Worm (Caenorhabditis elegans) whole organism, young adult: ENCODE data around the gene srsx-6.

ENCODE experiments used
- B0035.1 ChIP-seq: sonication (generic microtip); optimal IDR thresholded peaks from 2 replicates; lab custom pipeline; 2016; ENCODE audit warnings: missing genetic modification characterization, mild to moderate bottlenecking, missing compliant biosample characterization, missing genotype, missing genetic modification reagents
- C06A6.2 ChIP-seq: fragments of 200-800 bp; sonication (Bioruptor generic); conservative IDR thresholded peaks from 2 replicates; pipeline ENCODE4 v1.3.6; 2022; ENCODE audit warnings: missing genetic modification characterization, missing compliant biosample characterization
- C17E4.6 ChIP-seq: fragments of 200-800 bp; sonication (Bioruptor generic); IDR thresholded peaks from 2 replicates; pipeline ENCODE4 v1.3.6; 2022; ENCODE audit warnings: missing genetic modification reagents, missing genetic modification characterization, missing compliant biosample characterization
- F22D6.2 ChIP-seq: sonication (generic microtip); optimal IDR thresholded peaks from 2 replicates; lab custom pipeline; 2016; ENCODE audit warnings: mild to moderate bottlenecking, missing genetic modification characterization, missing compliant biosample characterization
- F49E8.2 ChIP-seq: sonication (generic microtip); optimal IDR thresholded peaks from 3 replicates; lab custom pipeline; 2017; ENCODE audit warnings: missing genetic modification characterization, mild to moderate bottlenecking, missing compliant biosample characterization, antibody characterized with exemption, moderate library complexity; ENCODE audit not compliant: insufficient read depth
- T07F8.4 ChIP-seq: sonication (generic microtip); optimal IDR thresholded peaks from 2 replicates; lab custom pipeline; 2016; ENCODE audit warnings: mild to moderate bottlenecking, missing genetic modification characterization, moderate library complexity, missing compliant biosample characterization
- ZK185.1 ChIP-seq: sonication (generic microtip); optimal IDR thresholded peaks from 2 replicates; lab custom pipeline; 2016; ENCODE audit warnings: mild to moderate bottlenecking, missing genetic modification characterization, missing compliant biosample characterization; ENCODE audit not compliant: poor library complexity, severe bottlenecking
- ama-1 ChIP-seq, 3 experiments: fragments of 150-350 bp in 1 of 3; sonication (generic microtip) in 2 of 3; optimal IDR thresholded peaks; 2 replicates each; lab custom pipeline; 2014 to 2018; ENCODE audit warnings: missing biosample characterization in 2 of 3, missing genetic modification characterization in 2 of 3, missing genetic modification reagents in 2 of 3
- attf-3 ChIP-seq: fragments of 200-800 bp; sonication (Bioruptor generic); conservative IDR thresholded peaks from 2 replicates; pipeline ENCODE4 v1.3.6; 2022; ENCODE audit warnings: missing genetic modification reagents, missing genetic modification characterization, missing compliant biosample characterization
- attf-5 ChIP-seq: fragments of 200-800 bp; sonication (Bioruptor generic); optimal IDR thresholded peaks from 2 replicates; lab custom pipeline; 2018; ENCODE audit warnings: mild to moderate bottlenecking, missing genetic modification characterization, missing compliant biosample characterization
- cebp-1 ChIP-seq, 2 experiments: fragments of 200-800 bp in 1 of 2; sonication (Bioruptor generic) in 1 of 2; sonication (generic microtip) in 1 of 2; IDR thresholded peaks in 1 of 2; optimal IDR thresholded peaks in 1 of 2; 2 replicates each; pipeline versions ENCODE4 v1.3.6 to Lab custom; 2017 to 2022; ENCODE audit warnings: missing compliant biosample characterization in 2 of 2, missing genetic modification characterization in 2 of 2, mild to moderate bottlenecking in 1 of 2, missing genetic modification reagents in 1 of 2, moderate library complexity in 1 of 2
- chd-7 ChIP-seq: sonication (generic microtip); optimal IDR thresholded peaks from 2 replicates; lab custom pipeline; 2016; ENCODE audit warnings: mild to moderate bottlenecking, missing genetic modification characterization, moderate library complexity, missing compliant biosample characterization
- dpl-1 ChIP-seq: fragments of 150-350 bp; optimal IDR thresholded peaks from 2 replicates; lab custom pipeline; 2014; ENCODE audit warnings: missing biosample characterization, missing genetic modification reagents, missing genetic modification characterization
- egl-18 ChIP-seq: fragments of 200-800 bp; sonication (Bioruptor generic); IDR thresholded peaks from 2 replicates; pipeline ENCODE4 v1.3.6; 2022; ENCODE audit warnings: missing genetic modification reagents, missing genetic modification characterization, missing compliant biosample characterization
- egrh-3 ChIP-seq: fragments of 200-800 bp; sonication (Bioruptor generic); IDR thresholded peaks from 2 replicates; pipeline ENCODE4 v1.3.6; 2022; ENCODE audit warnings: missing genetic modification reagents, missing genetic modification characterization, missing compliant biosample characterization
- ekl-4 ChIP-seq: fragments of 200-800 bp; sonication (Bioruptor generic); IDR thresholded peaks from 2 replicates; pipeline ENCODE4 v1.3.6; 2022; ENCODE audit warnings: missing genetic modification reagents, missing genetic modification characterization, missing compliant biosample characterization
- gei-17 ChIP-seq: fragments of 200-800 bp; sonication (Bioruptor generic); optimal IDR thresholded peaks from 2 replicates; lab custom pipeline; 2018; ENCODE audit warnings: mild to moderate bottlenecking, missing genetic modification characterization, missing compliant biosample characterization
- hmg-20 ChIP-seq: fragments of 200-800 bp; sonication (Bioruptor generic); IDR thresholded peaks from 2 replicates; pipeline ENCODE4 v1.3.6; 2022; ENCODE audit warnings: missing genetic modification reagents, missing genetic modification characterization, missing compliant biosample characterization
- lin-54 ChIP-seq: fragments of 200-800 bp; sonication (Bioruptor generic); optimal IDR thresholded peaks from 2 replicates; lab custom pipeline; 2018; ENCODE audit warnings: mild to moderate bottlenecking, missing genetic modification characterization, missing compliant biosample characterization
- madf-10 ChIP-seq: sonication (generic microtip); optimal IDR thresholded peaks from 2 replicates; lab custom pipeline; 2016; ENCODE audit warnings: mild to moderate bottlenecking, missing genetic modification characterization, missing compliant biosample characterization
- mel-28 ChIP-seq: sonication (generic microtip); optimal IDR thresholded peaks from 2 replicates; lab custom pipeline; 2016; ENCODE audit warnings: borderline replicate concordance, mild to moderate bottlenecking, missing genetic modification characterization, missing compliant biosample characterization
- mxl-1 ChIP-seq: sonication (generic microtip); optimal IDR thresholded peaks from 2 replicates; lab custom pipeline; 2016; ENCODE audit warnings: missing genetic modification characterization, missing compliant biosample characterization
- nhr-120 ChIP-seq: fragments of 200-800 bp; sonication (Bioruptor generic); IDR thresholded peaks from 2 replicates; pipeline ENCODE4 v1.3.6; 2022; ENCODE audit warnings: missing genetic modification characterization, missing compliant biosample characterization
- nhr-80 ChIP-seq: sonication (generic microtip); optimal IDR thresholded peaks from 2 replicates; lab custom pipeline; 2016; ENCODE audit warnings: missing genetic modification characterization, missing compliant biosample characterization
- pbrm-1 ChIP-seq: fragments of 200-800 bp; sonication (Bioruptor generic); IDR thresholded peaks from 2 replicates; pipeline ENCODE4 v1.3.6; 2022; ENCODE audit warnings: missing genetic modification reagents, missing genetic modification characterization, missing compliant biosample characterization
- pha-4 ChIP-seq: fragments of 150-350 bp; sonication (generic microtip); optimal IDR thresholded peaks from 2 replicates; lab custom pipeline; 2014; ENCODE audit warnings: missing biosample characterization, missing genetic modification reagents, missing genetic modification characterization
- rpc-1 ChIP-seq, 2 experiments: fragments of 150-350 bp in 1 of 2; sonication (generic microtip) in 1 of 2; optimal IDR thresholded peaks; 2 replicates each; lab custom pipeline; 2014 to 2018; ENCODE audit warnings: missing biosample characterization in 1 of 2, missing genetic modification characterization in 1 of 2, missing genetic modification reagents in 1 of 2, missing genotype in 1 of 2
- sdz-38 ChIP-seq: sonication (generic microtip); optimal IDR thresholded peaks from 2 replicates; lab custom pipeline; 2016; ENCODE audit warnings: missing genotype, missing genetic modification characterization, missing compliant biosample characterization
- sea-2 ChIP-seq: fragments of 200-800 bp; sonication (Bioruptor generic); IDR thresholded peaks from 2 replicates; pipeline ENCODE4 v1.3.6; 2022; ENCODE audit warnings: missing genetic modification characterization, missing compliant biosample characterization
- snpc-3.4 ChIP-seq: sonication (generic microtip); optimal IDR thresholded peaks from 2 replicates; lab custom pipeline; 2017; ENCODE audit warnings: missing genetic modification characterization, mild to moderate bottlenecking, missing compliant biosample characterization, antibody characterized with exemption, moderate library complexity, missing genotype, missing genetic modification reagents
- unc-130 ChIP-seq: sonication (generic microtip); optimal IDR thresholded peaks from 2 replicates; lab custom pipeline; 2016; ENCODE audit warnings: missing genetic modification reagents, missing genetic modification characterization, missing compliant biosample characterization
- ztf-18 ChIP-seq: sonication (generic microtip); optimal IDR thresholded peaks from 2 replicates; lab custom pipeline; 2016; ENCODE audit warnings: missing genotype, mild to moderate bottlenecking, missing genetic modification characterization, missing compliant biosample characterization
- ztf-22 ChIP-seq: fragments of 200-800 bp; sonication (Bioruptor generic); optimal IDR thresholded peaks from 2 replicates; lab custom pipeline; 2018; ENCODE audit warnings: mild to moderate bottlenecking, missing genetic modification characterization, moderate library complexity, missing compliant biosample characterization
- ztf-25 ChIP-seq: fragments of 200-800 bp; sonication (Bioruptor generic); IDR thresholded peaks from 2 replicates; pipeline ENCODE4 v1.3.6; 2022; ENCODE audit warnings: missing genetic modification reagents, missing genetic modification characterization, missing compliant biosample characterization
- ztf-6 ChIP-seq: fragments of 200-800 bp; sonication (Bioruptor generic); IDR thresholded peaks from 2 replicates; pipeline ENCODE4 v1.3.6; 2022; ENCODE audit warnings: missing genetic modification reagents, missing genetic modification characterization, missing compliant biosample characterization

Gene srsx-6

DNA sequence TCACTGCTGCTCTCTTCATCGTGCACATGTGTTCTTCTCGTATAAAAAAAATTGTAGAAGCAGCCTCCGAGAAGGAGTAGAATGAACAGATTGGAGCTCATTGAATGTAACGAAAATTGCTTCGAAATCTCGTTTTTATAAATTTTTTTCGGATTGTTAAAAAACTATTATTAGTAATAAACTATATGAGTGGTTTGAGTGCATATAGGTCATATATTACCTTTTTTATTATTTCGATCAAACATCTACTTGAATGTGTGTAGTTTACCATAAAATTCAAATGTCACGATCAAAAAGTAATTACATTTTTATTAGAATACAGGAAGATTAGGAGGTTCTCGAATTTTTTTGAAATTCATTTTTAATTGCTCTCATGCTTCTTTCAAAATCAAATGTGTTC lies 26.0 kb downstream of the srsx-6 start, which contains the start of gene clec-216:
Gene clec-216 (minus strand): TSS at position 101 of the 400 bp plus-strand sequence.
- TF ChIP-seq chd-7 (tag; lab: Kevin White, UChicago) (no peak), F49E8.2 (tag; lab: Kevin White, UChicago) (no peak), dpl-1 (GFP tag; lab: Kevin White, UChicago) (no peak), attf-5 (GFP tag; lab: Kevin White, UChicago) (no peak), madf-10 (tag; lab: Kevin White, UChicago) (no peak), ZK185.1 (tag; lab: Kevin White, UChicago) (no peak), ekl-4 (GFP tag; lab: Robert Waterston, UW) (no peak), ztf-18 (tag; lab: Kevin White, UChicago) (no peak), mxl-1 (tag; lab: Kevin White, UChicago) (no peak), hmg-20 (GFP tag; lab: Robert Waterston, UW) (no peak), ztf-25 (GFP tag; lab: Robert Waterston, UW) (no peak), attf-3 (GFP tag; lab: Robert Waterston, UW) (no peak), ama-1 (optimal IDR thresholded peaks at IDR 0.05; lab: Kevin White, UChicago) (no peak), ama-1 (GFP tag; optimal IDR thresholded peaks at IDR 0.05; lab: Kevin White, UChicago) (no peak), F22D6.2 (tag; lab: Kevin White, UChicago) (no peak), egrh-3 (GFP tag; lab: Robert Waterston, UW) (no peak), sdz-38 (tag; lab: Kevin White, UChicago) (no peak), C17E4.6 (GFP tag; lab: Robert Waterston, UW) (no peak)

DNA sequence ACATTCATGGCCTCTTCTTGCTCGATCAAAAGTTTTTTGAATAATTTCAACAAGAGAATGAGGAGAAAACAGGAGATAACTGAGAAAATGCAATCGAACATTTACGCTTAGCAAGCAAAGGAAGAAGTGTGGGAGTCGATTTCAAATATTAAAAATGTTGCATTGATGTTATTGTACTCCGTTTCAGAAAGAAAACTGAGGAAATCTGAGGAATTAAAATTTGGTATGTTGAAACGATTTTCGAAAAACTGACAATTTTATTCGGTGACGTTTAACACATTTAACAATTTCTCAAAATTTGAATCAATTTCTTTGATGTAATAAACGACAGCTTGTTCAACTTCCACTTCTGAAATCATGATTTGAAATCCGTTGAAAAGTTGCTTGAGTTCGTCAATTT lies 27.7 kb downstream of the srsx-6 start, which contains the start of gene F26D11.13:
Gene F26D11.13 (minus strand): TSS at position 101 of the 400 bp plus-strand sequence.
- TF ChIP-seq C06A6.2 (GFP tag; lab: Robert Waterston, UW) (no peak), unc-130 (no peak), dpl-1 (GFP tag; lab: Kevin White, UChicago) (no peak), mxl-1 (tag; lab: Kevin White, UChicago) (no peak)

DNA sequence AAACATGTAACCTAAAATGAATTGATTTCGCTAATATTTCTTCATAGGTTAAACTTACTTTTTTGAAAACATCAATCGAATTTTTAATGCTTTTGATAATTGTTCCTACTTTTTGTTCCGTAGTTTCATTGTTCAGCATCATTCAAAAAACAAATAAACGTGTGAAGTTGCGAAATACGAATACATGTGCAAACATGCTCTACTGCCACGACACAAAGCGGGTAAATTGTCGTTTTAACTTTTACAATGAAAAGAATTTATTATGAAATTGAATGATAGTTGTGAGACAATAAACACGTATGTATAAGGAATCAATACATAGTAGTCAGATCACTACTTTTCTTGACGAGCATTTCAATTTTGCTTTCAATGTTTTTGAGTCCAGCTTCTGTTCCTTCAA lies 28.3 kb downstream of the srsx-6 start, which contains the start of gene F26D11.12:
Gene F26D11.12 (minus strand): TSS at position 145 of the 400 bp plus-strand sequence.
- TF ChIP-seq cebp-1 (GFP tag; IDR thresholded peaks at IDR 0.05; lab: Robert Waterston, UW) (peak; percentile 94), cebp-1 (tag; optimal IDR thresholded peaks at IDR 0.05; lab: Kevin White, UChicago) (peak; percentile 98), nhr-80 (tag; lab: Kevin White, UChicago) (peak; percentile 43), mel-28 (tag; lab: Kevin White, UChicago) (no peak), B0035.1 (tag; lab: Kevin White, UChicago) (no peak), snpc-3.4 (tag; lab: Kevin White, UChicago) (no peak), sea-2 (GFP tag; lab: Robert Waterston, UW) (no peak), gei-17 (no peak)

DNA sequence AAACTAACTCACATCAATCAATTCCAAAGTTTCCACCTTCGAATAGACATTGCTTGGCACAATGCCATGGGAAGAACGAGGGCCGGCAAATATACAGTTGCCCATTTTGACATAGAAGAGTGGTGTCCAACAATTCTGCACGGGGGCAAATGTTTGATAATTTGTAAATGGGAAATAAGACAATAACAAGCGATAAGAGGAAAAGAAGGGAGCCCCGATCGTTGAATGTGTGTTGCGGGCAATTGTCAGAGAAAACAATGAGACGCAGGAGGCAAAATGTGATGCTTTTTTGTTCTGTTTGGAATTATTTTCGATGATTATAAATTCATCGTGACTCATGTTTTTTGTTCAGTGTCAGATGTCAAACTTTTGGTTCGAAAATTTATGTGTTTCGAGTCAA lies 29.3 kb downstream of the srsx-6 start, which contains the start of gene pals-34:
Gene pals-34 (minus strand): TSS at position 280 of the 400 bp plus-strand sequence.
- TF ChIP-seq pha-4, result no peak
- no peak for TF ChIP-seq T07F8.4 (tag; lab: Kevin White, UChicago)
- TF ChIP-seq ztf-6 (GFP tag; lab: Robert Waterston, UW), result no peak
- TF ChIP-seq rpc-1 (optimal IDR thresholded peaks at IDR 0.05; lab: Kevin White, UChicago), result no peak
- TF ChIP-seq rpc-1 (tag; optimal IDR thresholded peaks at IDR 0.05; lab: Kevin White, UChicago), result no peak
- TF ChIP-seq ztf-22 (GFP tag; lab: Kevin White, UChicago), result no peak
- TF ChIP-seq unc-130, result no peak
- no peak for TF ChIP-seq ztf-25 (GFP tag; lab: Robert Waterston, UW)
- no peak for TF ChIP-seq nhr-120 (GFP tag; lab: Robert Waterston, UW)
- TF ChIP-seq pbrm-1 (GFP tag; lab: Robert Waterston, UW), result no peak
- TF ChIP-seq lin-54 (GFP tag; lab: Kevin White, UChicago), result no peak
- no peak for TF ChIP-seq egl-18 (GFP tag; lab: Robert Waterston, UW)
